Worm (Caenorhabditis elegans) whole organism, L4 larva: Measurements from ENCODE around the gene dnj-2.
A peak's percentile ranks its signal among the peaks of the same experiment; 100 is the strongest.

Experiments
- D1046.2 ChIP-seq: fragments of 200-800 bp; sonication (Bioruptor generic); IDR thresholded peaks from 2 replicates; pipeline ENCODE4 v1.3.6; 2022; ENCODE audit warnings: missing genetic modification characterization, missing compliant biosample characterization
- F37D6.2 ChIP-seq: sonication (generic microtip); optimal IDR thresholded peaks from 2 replicates; lab custom pipeline; 2016; ENCODE audit warnings: mild to moderate bottlenecking, missing genetic modification characterization, missing compliant biosample characterization
- ZK546.5 ChIP-seq, 2 experiments: sonication (generic microtip); optimal IDR thresholded peaks; 2 replicates each; lab custom pipeline; 2017; ENCODE audit warnings: missing biosample characterization in 2 of 2, missing genetic modification characterization in 2 of 2
- aha-1 ChIP-seq: fragments of 150-350 bp; peaks from one replicate; lab custom pipeline; 2014; ENCODE audit warnings: missing biosample characterization, missing genetic modification characterization
- aly-2 ChIP-seq: sonication (generic microtip); optimal IDR thresholded peaks from 2 replicates; lab custom pipeline; 2018; ENCODE audit warnings: missing biosample characterization, missing genetic modification characterization
- arid-1 ChIP-seq: fragments of 200-800 bp; sonication (Bioruptor generic); conservative IDR thresholded peaks from 2 replicates; pipeline ENCODE4 v1.3.6; 2022; ENCODE audit warnings: missing genetic modification reagents, missing genetic modification characterization, missing compliant biosample characterization
- attf-4 ChIP-seq: sonication (generic microtip); optimal IDR thresholded peaks from 3 replicates; lab custom pipeline; 2017; ENCODE audit warnings: missing biosample characterization, missing genetic modification characterization
- ceh-20 ChIP-seq: fragments of 200-800 bp; sonication (Bioruptor generic); IDR thresholded peaks from 2 replicates; pipeline ENCODE4 v1.3.6; 2022; ENCODE audit warnings: missing genetic modification reagents, missing genetic modification characterization, missing compliant biosample characterization
- ceh-44 ChIP-seq: fragments of 200-800 bp; sonication (Bioruptor generic); IDR thresholded peaks from 2 replicates; pipeline ENCODE4 v1.3.6; 2022; ENCODE audit warnings: missing genetic modification reagents, missing genetic modification characterization, missing compliant biosample characterization
- ceh-62 ChIP-seq: sonication (generic microtip); optimal IDR thresholded peaks from 2 replicates; lab custom pipeline; 2017; ENCODE audit warnings: missing biosample characterization, missing genetic modification characterization
- ctbp-1 ChIP-seq: fragments of 200-800 bp; sonication (Bioruptor generic); IDR thresholded peaks from 2 replicates; pipeline ENCODE4 v1.3.6; 2022; ENCODE audit warnings: missing genetic modification reagents, missing genetic modification characterization, missing compliant biosample characterization
- daf-16 ChIP-seq, 3 experiments: sonication (generic microtip); optimal IDR thresholded peaks; 2 replicates each; lab custom pipeline; 2016 to 2017; ENCODE audit warnings: missing genetic modification characterization in 3 of 3, missing genetic modification reagents in 3 of 3, mild to moderate bottlenecking in 2 of 3, missing compliant biosample characterization in 2 of 3, missing biosample characterization in 1 of 3, moderate library complexity in 1 of 3
- daf-19 ChIP-seq: fragments of 200-800 bp; sonication (Bioruptor generic); conservative IDR thresholded peaks from 2 replicates; pipeline ENCODE4 v1.3.6; 2022; ENCODE audit warnings: missing genetic modification characterization, missing compliant biosample characterization
- dmd-6 ChIP-seq: fragments of 200-800 bp; sonication (Bioruptor generic); IDR thresholded peaks from 2 replicates; pipeline ENCODE4 v1.3.6; 2022; ENCODE audit warnings: missing genetic modification reagents, missing genetic modification characterization, missing compliant biosample characterization
- dmd-8 ChIP-seq: fragments of 200-800 bp; sonication (Bioruptor generic); IDR thresholded peaks from 2 replicates; pipeline ENCODE4 v1.3.6; 2022; ENCODE audit warnings: missing genetic modification characterization, missing compliant biosample characterization
- dmd-9 ChIP-seq: fragments of 200-800 bp; sonication (Bioruptor generic); IDR thresholded peaks from 2 replicates; pipeline ENCODE4 v1.3.6; 2022; ENCODE audit warnings: missing genetic modification reagents, missing genetic modification characterization, missing compliant biosample characterization
- dve-1 ChIP-seq: sonication (generic microtip); optimal IDR thresholded peaks from 2 replicates; lab custom pipeline; 2017; ENCODE audit warnings: antibody characterized with exemption, mild to moderate bottlenecking, missing genetic modification characterization, missing compliant biosample characterization; ENCODE audit not compliant: insufficient read depth
- hif-1 ChIP-seq, 2 experiments: sonication (generic microtip); optimal IDR thresholded peaks; 2 replicates each; lab custom pipeline; 2016 to 2017; ENCODE audit warnings: missing compliant biosample characterization in 2 of 2, missing genetic modification characterization in 2 of 2, missing genetic modification reagents in 2 of 2, missing genotype in 2 of 2, mild to moderate bottlenecking in 1 of 2
- hlh-30 ChIP-seq: sonication (generic microtip); optimal IDR thresholded peaks from 2 replicates; lab custom pipeline; 2017; ENCODE audit warnings: antibody characterized with exemption, mild to moderate bottlenecking, missing genetic modification characterization, missing compliant biosample characterization; ENCODE audit not compliant: insufficient read depth
- hmg-1.1 ChIP-seq: fragments of 200-800 bp; sonication (Bioruptor generic); IDR thresholded peaks from 2 replicates; pipeline ENCODE4 v1.3.6; 2022; ENCODE audit warnings: missing genetic modification reagents, missing genetic modification characterization, missing compliant biosample characterization
- lim-7 ChIP-seq: fragments of 200-800 bp; sonication (Bioruptor generic); IDR thresholded peaks from 2 replicates; pipeline ENCODE4 v1.3.6; 2022; ENCODE audit warnings: missing genetic modification characterization, missing compliant biosample characterization
- lin-29 ChIP-seq: fragments of 200-800 bp; sonication (Bioruptor generic); IDR thresholded peaks from 2 replicates; pipeline ENCODE4 v1.3.6; 2022; ENCODE audit warnings: missing genetic modification reagents, missing genetic modification characterization, missing compliant biosample characterization
- lsy-2 ChIP-seq, 2 experiments: fragments of 150-350 bp in 1 of 2; sonication (generic microtip) in 1 of 2; optimal IDR thresholded peaks; 2 replicates each; lab custom pipeline; 2014 to 2017; ENCODE audit warnings: missing biosample characterization in 2 of 2, missing genetic modification characterization in 2 of 2
- mdl-1 ChIP-seq, 2 experiments: fragments of 150-350 bp in 1 of 2; sonication (generic microtip) in 1 of 2; optimal IDR thresholded peaks; 2 replicates each; lab custom pipeline; 2014 to 2017; ENCODE audit warnings: missing biosample characterization in 2 of 2, missing genetic modification characterization in 2 of 2
- mdt-29 ChIP-seq: fragments of 200-800 bp; sonication (Bioruptor generic); IDR thresholded peaks from 2 replicates; pipeline ENCODE4 v1.3.6; 2022; ENCODE audit warnings: missing genetic modification reagents, missing genetic modification characterization, missing compliant biosample characterization
- mep-1 ChIP-seq: fragments of 150-350 bp; sonication (generic microtip); optimal IDR thresholded peaks from 3 replicates; lab custom pipeline; 2014; ENCODE audit warnings: missing biosample characterization, missing genetic modification characterization
- nhr-11 ChIP-seq: fragments of 150-350 bp; optimal IDR thresholded peaks from 2 replicates; lab custom pipeline; 2014; ENCODE audit warnings: missing biosample characterization, missing genetic modification characterization
- nhr-48 ChIP-seq: sonication (generic microtip); optimal IDR thresholded peaks from 2 replicates; lab custom pipeline; 2016; ENCODE audit warnings: mild to moderate bottlenecking, missing genetic modification characterization, missing compliant biosample characterization
- nhr-6 ChIP-seq: fragments of 150-350 bp; optimal IDR thresholded peaks from 2 replicates; lab custom pipeline; 2014; ENCODE audit warnings: missing biosample characterization, missing genetic modification characterization
- nhr-76 ChIP-seq: fragments of 150-350 bp; optimal IDR thresholded peaks from 2 replicates; lab custom pipeline; 2014; ENCODE audit warnings: missing biosample characterization, missing genetic modification characterization
- pha-4 ChIP-seq, 2 experiments: fragments of 150-350 bp in 1 of 2; fragments of 200-800 bp in 1 of 2; sonication (Bioruptor generic) in 1 of 2; IDR thresholded peaks in 1 of 2; optimal IDR thresholded peaks in 1 of 2; 2 replicates each; pipeline versions ENCODE4 v1.3.6 to Lab custom; 2014 to 2022; ENCODE audit warnings: missing genetic modification characterization in 2 of 2, missing genetic modification reagents in 2 of 2, missing biosample characterization in 1 of 2, missing compliant biosample characterization in 1 of 2
- php-3 ChIP-seq: fragments of 200-800 bp; sonication (Bioruptor generic); IDR thresholded peaks from 2 replicates; pipeline ENCODE4 v1.3.6; 2022; ENCODE audit warnings: missing genetic modification reagents, missing genetic modification characterization, missing compliant biosample characterization
- rbr-2 ChIP-seq: sonication (generic microtip); optimal IDR thresholded peaks from 2 replicates; lab custom pipeline; 2016; ENCODE audit warnings: missing genotype, missing genetic modification characterization, missing compliant biosample characterization
- tra-1 ChIP-seq: fragments of 200-800 bp; sonication (Bioruptor generic); IDR thresholded peaks from 2 replicates; pipeline ENCODE4 v1.3.6; 2022; ENCODE audit warnings: missing genetic modification reagents, missing genetic modification characterization, missing compliant biosample characterization
- unc-39 ChIP-seq: sonication (generic microtip); optimal IDR thresholded peaks from 2 replicates; lab custom pipeline; 2017; ENCODE audit warnings: missing biosample characterization, missing genetic modification characterization
- unc-62 ChIP-seq, 3 experiments: fragments of 150-350 bp in 1 of 3; sonication (generic microtip); optimal IDR thresholded peaks in 2 of 3; peaks in 1 of 3; 1 replicate in 1 of 3; 2 replicates in 2 of 3; lab custom pipeline; 2014 to 2017; ENCODE audit warnings: missing biosample characterization in 3 of 3, missing genetic modification characterization in 3 of 3, missing genetic modification reagents in 3 of 3, missing genotype in 1 of 3
- zag-1 ChIP-seq: fragments of 150-350 bp; optimal IDR thresholded peaks from 2 replicates; lab custom pipeline; 2014; ENCODE audit warnings: missing biosample characterization, missing genetic modification characterization
- zfp-2 ChIP-seq: sonication (generic microtip); optimal IDR thresholded peaks from 2 replicates; lab custom pipeline; 2016; ENCODE audit warnings: mild to moderate bottlenecking, missing genetic modification characterization, missing compliant biosample characterization
- zip-11 ChIP-seq: fragments of 200-800 bp; sonication (Bioruptor generic); IDR thresholded peaks from 2 replicates; pipeline ENCODE4 v1.3.6; 2022; ENCODE audit warnings: missing genetic modification characterization, missing compliant biosample characterization
- ztf-7 ChIP-seq: fragments of 150-350 bp; optimal IDR thresholded peaks from 2 replicates; lab custom pipeline; 2014; ENCODE audit warnings: missing biosample characterization, missing genetic modification characterization

The dnj-2 gene

ce11 chrIV:11349747-11350146 lies 36.0 kb upstream of the dnj-2 start:
- TF ChIP-seq mdl-1 (tag; optimal IDR thresholded peaks at IDR 0.05; lab: Kevin White, UChicago): peak in 1 of 2 experiments; percentile 49
- peak; percentile 72 for TF ChIP-seq hlh-30 (tag; lab: Kevin White, UChicago)
- TF ChIP-seq dmd-6: no peak
- 0 out of 2 replicates have a peak, but pooled peaks have one; percentile 24 for TF ChIP-seq hmg-1.1 (GFP tag; lab: Robert Waterston, UW)
- TF ChIP-seq lsy-2 (tag; optimal IDR thresholded peaks at IDR 0.05; lab: Kevin White, UChicago): peak in 1 of 2 experiments; percentile 58
- peak; percentile 67 for TF ChIP-seq ceh-20
- TF ChIP-seq rbr-2: peak; percentile 20
- TF ChIP-seq F37D6.2 (tag; lab: Kevin White, UChicago): no peak
- 0 out of 2 replicates have a peak, but pooled peaks have one; percentile 33 for TF ChIP-seq ctbp-1
- TF ChIP-seq mep-1: peak; percentile 45
- no peak for TF ChIP-seq php-3

ce11 chrIV:11348822-11349221 lies 35.0 kb upstream of the dnj-2 start:
- TF ChIP-seq hmg-1.1 (GFP tag; lab: Robert Waterston, UW): 0 out of 2 replicates have a peak, but pooled peaks have one; percentile 25
- TF ChIP-seq aly-2 (tag; lab: Kevin White, UChicago): no peak
- TF ChIP-seq hif-1 (tag; optimal IDR thresholded peaks at IDR 0.05; lab: Kevin White, UChicago): peak in 1 of 2 experiments; percentile 51
- peak in 1 of 2 experiments; percentile 27 for TF ChIP-seq lsy-2 (tag; optimal IDR thresholded peaks at IDR 0.05; lab: Kevin White, UChicago)
- TF ChIP-seq tra-1: no peak
- TF ChIP-seq attf-4 (tag; lab: Kevin White, UChicago): no peak
- no peak for TF ChIP-seq dmd-8
- TF ChIP-seq dve-1 (tag; lab: Kevin White, UChicago): no peak
- TF ChIP-seq ceh-44: no peak
- peak in 1 of 2 experiments; percentile 31 for TF ChIP-seq daf-16 (GFP tag; optimal IDR thresholded peaks at IDR 0.05; lab: Kevin White, UChicago)
- no peak for TF ChIP-seq daf-16 (tag; optimal IDR thresholded peaks at IDR 0.05; lab: Kevin White, UChicago)
- no peak for TF ChIP-seq ceh-62 (tag; lab: Kevin White, UChicago)
- no peak for TF ChIP-seq aha-1 (tag; lab: Kevin White, UChicago)

ce11 chrIV:11347275-11347674 lies 33.5 kb upstream of the dnj-2 start:
- no peak for TF ChIP-seq unc-39 (tag; lab: Kevin White, UChicago)
- no peak for TF ChIP-seq D1046.2 (GFP tag; lab: Robert Waterston, UW)
- no peak for TF ChIP-seq arid-1 (GFP tag; lab: Robert Waterston, UW)
- peak; percentile 17 for TF ChIP-seq hlh-30 (tag; lab: Kevin White, UChicago)
- TF ChIP-seq zip-11 (GFP tag; lab: Robert Waterston, UW): no peak

- no peak for TF ChIP-seq hif-1 (tag; optimal IDR thresholded peaks at IDR 0.05; lab: Kevin White, UChicago)
- TF ChIP-seq zfp-2: no peak
- TF ChIP-seq nhr-48 (tag; lab: Kevin White, UChicago): no peak
- no peak for TF ChIP-seq dmd-9
- TF ChIP-seq unc-62 (GFP tag; optimal IDR thresholded peaks at IDR 0.05 in 1 of 2; lab: Kevin White, UChicago): no peak
- no peak for TF ChIP-seq unc-62 (tag; optimal IDR thresholded peaks at IDR 0.05; lab: Kevin White, UChicago)
- TF ChIP-seq aly-2 (tag; lab: Kevin White, UChicago): no peak
- TF ChIP-seq ZK546.5 (tag; optimal IDR thresholded peaks at IDR 0.05; lab: Kevin White, UChicago): no peak
- TF ChIP-seq zag-1 (tag; lab: Kevin White, UChicago): no peak
Observed at ce11 chrIV:11344288-11344687, 30.5 kb upstream of the dnj-2 start.

ce11 chrIV:11340735-11341443 lies 27.1 kb upstream of the dnj-2 start:
- peak in 1 of 2 experiments; percentile 62 for TF ChIP-seq unc-62 (GFP tag; optimal IDR thresholded peaks at IDR 0.05 in 1 of 2; lab: Kevin White, UChicago)
- TF ChIP-seq unc-62 (tag; optimal IDR thresholded peaks at IDR 0.05; lab: Kevin White, UChicago): no peak
- TF ChIP-seq dmd-8: 0 out of 2 replicates have a peak, but pooled peaks have one; percentile 61
- TF ChIP-seq ztf-7 (tag; lab: Kevin White, UChicago): no peak
- TF ChIP-seq nhr-76 (tag; lab: Kevin White, UChicago): no peak
- TF ChIP-seq daf-19 (GFP tag; lab: Robert Waterston, UW): 0 out of 2 replicates have a peak, but pooled peaks have one; percentile 49
- peak; percentile 29; the same call in 1 of the 2 replicates for TF ChIP-seq pha-4 (GFP tag; IDR thresholded peaks at IDR 0.05; lab: Robert Waterston, UW)
- no peak for TF ChIP-seq pha-4 (tag; optimal IDR thresholded peaks at IDR 0.05; lab: Kevin White, UChicago)
- TF ChIP-seq nhr-11 (tag; lab: Kevin White, UChicago): no peak
- no peak for TF ChIP-seq nhr-6 (tag; lab: Kevin White, UChicago)
- no peak for TF ChIP-seq zfp-2
- TF ChIP-seq mdl-1 (tag; optimal IDR thresholded peaks at IDR 0.05; lab: Kevin White, UChicago): no peak
- no peak for TF ChIP-seq mdt-29 (GFP tag; lab: Robert Waterston, UW)
- no peak for TF ChIP-seq lin-29 (GFP tag; lab: Robert Waterston, UW)
- TF ChIP-seq lim-7 (GFP tag; lab: Robert Waterston, UW): 0 out of 2 replicates have a peak, but pooled peaks have one; percentile 26
- TF ChIP-seq mep-1: no peak
- no peak for TF ChIP-seq hlh-30 (tag; lab: Kevin White, UChicago)
